Fruit fly (Drosophila melanogaster) whole organism, embryonic: ENCODE data around the gene CG17230.

Experiments used
- CG1792 ChIP-seq: fragments of 200-800 bp; sonication (Bioruptor generic); optimal IDR thresholded peaks from 2 replicates; lab custom pipeline; 2016; ENCODE audit warnings: missing biosample characterization, missing genetic modification characterization
- Hr39 ChIP-seq: fragments of >200 bp; optimal IDR thresholded peaks from 2 replicates; lab custom pipeline; 2017
- Hr51 ChIP-seq, 2 experiments: fragments of 200-800 bp; sonication (Bioruptor generic); optimal IDR thresholded peaks; 2 replicates in 1 of 2; 3 replicates in 1 of 2; lab custom pipeline; 2016 to 2018; ENCODE audit warnings: missing biosample characterization in 2 of 2, missing genetic modification characterization in 2 of 2, mild to moderate bottlenecking in 1 of 2, moderate library complexity in 1 of 2
- Spps ChIP-seq: fragments of 200-800 bp; sonication (Bioruptor generic); optimal IDR thresholded peaks from 2 replicates; lab custom pipeline; 2018; ENCODE audit warnings: missing biosample characterization, mild to moderate bottlenecking, missing genetic modification characterization
- chif ChIP-seq, 2 experiments: fragments of 200-800 bp; sonication (Bioruptor generic); optimal IDR thresholded peaks; 3 replicates each; lab custom pipeline; 2016; ENCODE audit warnings: missing biosample characterization in 2 of 2, missing genetic modification characterization in 2 of 2
- grau ChIP-seq: fragments of 200-800 bp; optimal IDR thresholded peaks from 3 replicates; lab custom pipeline; 2019; ENCODE audit warnings: missing biosample characterization, mild to moderate bottlenecking, missing genetic modification characterization, moderate library complexity
- sna ChIP-seq: fragments of 200-800 bp; sonication (Bioruptor generic); IDR thresholded peaks from 2 replicates; pipeline ENCODE4 v1.3.6; 2022; ENCODE audit warnings: missing biosample characterization, missing genetic modification characterization; ENCODE audit not compliant: partially characterized antibody
- usp ChIP-seq: fragments of >200 bp; optimal IDR thresholded peaks from 2 replicates; lab custom pipeline; 2017; ENCODE audit warnings: missing biosample characterization, missing genetic modification characterization

DNA sequence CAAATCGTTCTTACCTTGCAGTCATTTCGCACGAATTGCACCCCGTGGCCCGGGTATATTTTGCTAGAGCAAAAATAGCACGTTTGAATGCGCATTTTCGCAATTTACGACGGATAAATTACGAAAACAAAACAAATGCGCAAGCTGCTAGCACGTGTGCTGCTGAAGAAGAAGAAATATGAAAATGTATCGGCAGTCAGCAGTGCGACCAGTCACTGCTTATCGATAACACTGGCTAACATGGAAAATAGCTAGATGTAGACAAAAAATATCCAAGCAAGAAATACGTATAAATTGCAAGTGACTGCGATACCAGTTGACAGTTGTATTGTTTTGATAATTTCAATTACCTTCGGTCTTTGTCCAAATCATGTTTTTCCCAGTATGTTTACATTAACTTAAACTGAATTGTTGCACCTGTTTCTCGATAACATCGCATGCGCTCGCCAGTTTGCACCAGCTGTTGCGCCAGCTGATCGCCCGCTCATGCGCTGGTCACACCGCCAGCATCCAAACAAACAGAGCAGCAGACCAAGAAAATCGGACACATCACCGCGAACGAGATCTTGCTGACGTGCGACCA, 6.1 kb upstream of the CG17230 start, which contains the start of the genes RpL24-like and CG5276:
- TF ChIP-seq grau (tag; lab: Kevin White, UChicago): no peak
- TF ChIP-seq CG1792 (GFP tag; lab: Kevin White, UChicago): no peak
- TF ChIP-seq Spps (tag; lab: Kevin White, UChicago): no peak
- TF ChIP-seq chif (GFP tag; optimal IDR thresholded peaks at IDR 0.05; lab: Kevin White, UChicago): no peak
- no peak for TF ChIP-seq Hr51 (GFP tag; optimal IDR thresholded peaks at IDR 0.05; lab: Kevin White, UChicago)
- peak; percentile 59 for TF ChIP-seq sna (GFP tag; lab: Robert Waterston, UW)
- TF ChIP-seq Hr39 (lab: Kevin White, UChicago): no peak
- no peak for TF ChIP-seq usp (GFP tag; lab: Kevin White, UChicago)
